Worm (Caenorhabditis elegans) whole organism, mixed stage, embryonic: Measurements from ENCODE around the gene Y71H2AM.14.

Experiments used
- nhr-28 ChIP-seq: fragments of 150-350 bp; optimal IDR thresholded peaks from 2 replicates; lab custom pipeline; 2014; ENCODE audit warnings: missing biosample characterization, missing genetic modification characterization
- sptf-1 ChIP-seq: sonication (generic microtip); optimal IDR thresholded peaks from 2 replicates; lab custom pipeline; 2017; ENCODE audit warnings: mild to moderate bottlenecking, missing genetic modification characterization, moderate library complexity, missing compliant biosample characterization

DNA sequence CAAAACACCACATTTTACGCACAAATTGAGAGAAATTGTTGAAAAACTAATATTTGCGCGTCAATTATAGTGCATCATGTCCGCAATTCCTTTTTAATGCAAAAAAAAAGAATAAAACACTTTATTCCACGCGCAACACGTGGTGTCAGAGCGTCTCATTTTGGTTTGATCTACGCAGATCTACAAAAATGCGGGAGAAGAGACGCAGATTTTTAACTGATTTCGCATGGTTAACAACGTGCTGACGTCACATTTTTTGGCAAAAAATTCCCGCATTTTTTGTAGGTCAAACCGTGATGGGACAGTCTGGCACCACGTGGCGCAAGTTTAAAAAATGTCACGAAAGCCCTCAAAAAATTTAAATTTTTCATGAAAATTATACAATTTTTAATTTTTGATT is 36.2 kb downstream of the Y71H2AM.14 start:
- TF ChIP-seq nhr-28 = no peak
- no peak for TF ChIP-seq sptf-1 (tag; lab: Kevin White, UChicago)
